Worm (Caenorhabditis elegans) whole organism, L2 larva: ENCODE results near the gene C05C10.5.
A peak's percentile ranks its signal among the peaks of the same experiment; 100 is the strongest.

Experiments
- alr-1 ChIP-seq: fragments of 150-350 bp; optimal IDR thresholded peaks from 2 replicates; lab custom pipeline; 2014; ENCODE audit warnings: missing biosample characterization, missing genetic modification characterization
- elt-3 ChIP-seq: sonication (generic microtip); optimal IDR thresholded peaks from 2 replicates; lab custom pipeline; 2017; ENCODE audit warnings: missing biosample characterization, missing genetic modification characterization
- fos-1 ChIP-seq: fragments of 150-350 bp; optimal IDR thresholded peaks from 2 replicates; lab custom pipeline; 2014; ENCODE audit warnings: missing biosample characterization, missing genetic modification characterization
- lin-13 ChIP-seq: fragments of 150-350 bp; optimal IDR thresholded peaks from 2 replicates; lab custom pipeline; 2014; ENCODE audit warnings: missing biosample characterization, missing genetic modification reagents, missing genetic modification characterization
- lin-39 ChIP-seq: fragments of 150-350 bp; optimal IDR thresholded peaks from 2 replicates; lab custom pipeline; 2014; ENCODE audit warnings: missing biosample characterization, missing genetic modification reagents, missing genetic modification characterization
- nhr-237 ChIP-seq: fragments of 150-350 bp; optimal IDR thresholded peaks from 2 replicates; lab custom pipeline; 2014; ENCODE audit warnings: missing biosample characterization, missing genetic modification characterization
- nhr-25 ChIP-seq: fragments of 150-350 bp; sonication (generic microtip); optimal IDR thresholded peaks from 3 replicates; lab custom pipeline; 2014; ENCODE audit warnings: missing biosample characterization, missing genetic modification characterization
- nhr-6 ChIP-seq: fragments of 150-350 bp; optimal IDR thresholded peaks from 2 replicates; lab custom pipeline; 2014; ENCODE audit warnings: missing biosample characterization, missing genetic modification characterization
- nhr-77 ChIP-seq: fragments of 150-350 bp; optimal IDR thresholded peaks from 2 replicates; lab custom pipeline; 2014; ENCODE audit warnings: missing biosample characterization, missing genetic modification characterization
- skn-1 ChIP-seq: sonication (generic microtip); optimal IDR thresholded peaks from 2 replicates; lab custom pipeline; 2017; ENCODE audit warnings: missing biosample characterization, missing genetic modification characterization
- snpc-4 ChIP-seq: fragments of 150-350 bp; optimal IDR thresholded peaks from 2 replicates; lab custom pipeline; 2014; ENCODE audit warnings: missing biosample characterization, missing genetic modification characterization
- zag-1 ChIP-seq: fragments of 150-350 bp; optimal IDR thresholded peaks from 2 replicates; lab custom pipeline; 2014; ENCODE audit warnings: missing biosample characterization, missing genetic modification characterization
- ztf-11 ChIP-seq: sonication (generic microtip); optimal IDR thresholded peaks from 2 replicates; lab custom pipeline; 2017; ENCODE audit warnings: missing biosample characterization, missing genetic modification characterization

DNA sequence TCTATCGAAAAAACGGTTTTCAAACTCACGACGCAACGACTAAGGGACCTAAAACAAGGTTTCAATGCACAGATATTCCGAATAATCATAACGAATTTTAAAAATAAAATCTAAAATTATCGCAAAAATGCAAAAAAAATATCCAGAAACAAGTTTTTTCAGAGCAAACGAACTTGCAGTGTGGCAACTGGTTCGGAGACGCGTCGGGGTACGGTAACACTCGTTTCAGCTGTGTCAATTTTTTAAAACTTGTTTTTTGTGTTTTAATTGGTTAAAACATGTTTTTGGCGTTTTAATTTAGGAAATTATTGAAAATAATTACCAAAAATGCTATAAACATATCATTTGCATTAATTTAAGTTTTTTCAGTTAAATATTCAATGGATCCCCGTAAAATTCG lies 46.4 kb upstream of the C05C10.5 start, which contains the start of gene C08H9.16:
- TF ChIP-seq lin-39 (tag; lab: Kevin White, UChicago) (no peak), skn-1 (tag; lab: Kevin White, UChicago) (no peak), nhr-6 (tag; lab: Kevin White, UChicago) (no peak), elt-3 (tag; lab: Kevin White, UChicago) (no peak), nhr-77 (tag; lab: Kevin White, UChicago) (no peak), nhr-237 (no peak), fos-1 (tag; lab: Kevin White, UChicago) (peak; percentile 6), zag-1 (tag; lab: Kevin White, UChicago) (no peak), snpc-4 (tag; lab: Kevin White, UChicago) (no peak), nhr-25 (tag; lab: Kevin White, UChicago) (no peak), alr-1 (tag; lab: Kevin White, UChicago) (no peak), ztf-11 (tag; lab: Kevin White, UChicago) (no peak), lin-13 (peak; percentile 15)
